Fruit fly (Drosophila melanogaster) Kc167 (cell line): Measurements from ENCODE around the gene CG43394.

Source experiments
- Sin3A ChIP-seq: fragments of >200 bp; optimal IDR thresholded peaks from 2 replicates; lab custom pipeline; 2018; ENCODE audit warnings: missing external identifiers
- h ChIP-seq: fragments of >200 bp; optimal IDR thresholded peaks from 3 replicates; lab custom pipeline; 2018; ENCODE audit warnings: missing external identifiers
- insv ChIP-seq: fragments of >200 bp; optimal IDR thresholded peaks from 3 replicates; lab custom pipeline; 2018; ENCODE audit warnings: missing external identifiers
- psq ChIP-seq: fragments of >200 bp; optimal IDR thresholded peaks from 2 replicates; lab custom pipeline; 2017; ENCODE audit warnings: missing external identifiers
- ttk ChIP-seq: sonication (Bioruptor generic); optimal IDR thresholded peaks from 2 replicates; lab custom pipeline; 2017; ENCODE audit warnings: missing external identifiers

DNA sequence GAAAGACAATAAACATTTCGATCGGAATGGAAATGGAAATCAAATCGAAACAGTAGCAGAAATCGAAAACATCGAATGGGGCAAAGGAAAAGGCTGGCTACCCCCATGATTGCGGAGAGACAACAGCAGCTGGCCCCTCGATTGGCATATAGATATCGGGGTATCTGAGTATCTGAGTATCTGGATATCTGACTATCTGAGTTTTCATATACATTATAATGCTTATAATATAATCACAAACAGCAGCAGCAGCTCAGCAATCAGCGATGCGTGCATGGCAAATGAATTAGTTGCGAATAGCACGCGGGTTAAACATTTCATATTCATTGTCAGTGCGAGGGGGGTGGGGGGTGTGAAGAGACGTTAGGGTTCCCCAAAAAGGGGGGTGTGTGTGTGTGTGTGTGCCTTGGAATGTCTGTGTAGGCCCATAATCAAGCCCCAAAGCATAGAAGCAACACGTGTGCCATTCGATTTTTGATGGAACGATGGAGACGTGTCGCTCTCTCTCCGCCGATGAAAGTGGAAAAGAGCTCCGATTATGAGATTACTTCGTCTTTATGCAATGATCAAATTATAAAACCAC, 25.1 kb downstream of the CG43394 start:
- no peak for TF ChIP-seq insv (lab: Kevin White, UChicago)
- no peak for TF ChIP-seq ttk (lab: Kevin White, UChicago)
- no peak for TF ChIP-seq h (lab: Kevin White, UChicago)
- no peak for TF ChIP-seq psq (lab: Kevin White, UChicago)
- no peak for TF ChIP-seq Sin3A
